Worm (Caenorhabditis elegans) whole organism, mixed stage, embryonic: ENCODE data around the gene Y43C5A.2.

ENCODE experiments used
- blmp-1 ChIP-seq: fragments of 150-350 bp; optimal IDR thresholded peaks from 2 replicates; lab custom pipeline; 2014; ENCODE audit warnings: missing biosample characterization, missing genetic modification characterization
- elt-1 ChIP-seq: sonication (generic microtip); optimal IDR thresholded peaks from 2 replicates; lab custom pipeline; 2017; ENCODE audit warnings: missing genetic modification characterization, mild to moderate bottlenecking, missing compliant biosample characterization, antibody characterized with exemption, moderate library complexity, borderline replicate concordance; ENCODE audit not compliant: insufficient read depth
- flh-1 ChIP-seq: fragments of 200-800 bp; sonication (Bioruptor generic); optimal IDR thresholded peaks from 2 replicates; lab custom pipeline; 2018; ENCODE audit warnings: mild to moderate bottlenecking, missing genetic modification characterization, moderate library complexity, missing compliant biosample characterization
- lin-13 ChIP-seq: fragments of 150-350 bp; optimal IDR thresholded peaks from 2 replicates; lab custom pipeline; 2014; ENCODE audit warnings: missing biosample characterization, missing genetic modification characterization
- lsy-2 ChIP-seq: fragments of 150-350 bp; optimal IDR thresholded peaks from 2 replicates; lab custom pipeline; 2014; ENCODE audit warnings: missing biosample characterization, missing genetic modification characterization
- nhr-237 ChIP-seq: fragments of 150-350 bp; optimal IDR thresholded peaks from 2 replicates; lab custom pipeline; 2014; ENCODE audit warnings: missing biosample characterization, missing genetic modification characterization

ce11 chrIV:10318199-10318598 is 48.5 kb downstream of the Y43C5A.2 start, which contains the start of gene R09E10.2:
- TF ChIP-seq blmp-1 (tag; lab: Kevin White, UChicago), result no peak
- no peak for TF ChIP-seq lsy-2 (tag; lab: Kevin White, UChicago)
- TF ChIP-seq elt-1 (tag; lab: Kevin White, UChicago), result no peak
- TF ChIP-seq lin-13 (tag; lab: Kevin White, UChicago), result no peak
- TF ChIP-seq flh-1 (GFP tag; lab: Kevin White, UChicago), result no peak
- no peak for TF ChIP-seq nhr-237 (tag; lab: Kevin White, UChicago)
